Worm (Caenorhabditis elegans): ENCODE results near the gene srz-9.

DNA sequence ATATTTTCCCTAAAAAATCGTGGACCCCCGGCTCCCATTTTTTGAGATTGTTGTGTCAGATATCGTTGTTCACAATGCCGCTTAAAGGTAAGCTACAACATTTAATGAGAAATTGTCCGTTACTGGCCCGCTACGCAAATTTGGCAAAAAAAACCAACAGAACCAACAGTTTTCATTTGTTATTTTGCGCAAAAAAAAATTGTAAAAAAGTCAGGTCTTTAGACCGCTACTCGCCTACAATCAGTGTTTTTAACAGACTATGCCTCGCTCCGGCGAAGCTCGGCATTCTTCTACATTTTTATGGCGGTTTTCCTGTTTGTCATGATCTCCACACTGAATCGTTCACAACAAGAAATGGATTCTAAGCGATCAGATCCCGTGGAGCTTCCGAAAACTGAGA is 45.1 kb downstream of the srz-9 start, which contains the start of gene Y82E9BL.12:
- no peak for TF ChIP-seq ama-1 (optimal IDR thresholded peaks at IDR 0.05)
- TF ChIP-seq lsy-2 (tag; optimal IDR thresholded peaks at IDR 0.05), result no peak

Measured in whole organism, L1 larva.